Fruit fly (Drosophila melanogaster) whole organism, wandering third instar larva: ENCODE measurements around the gene CG34299.

Experiments used
- CG32264 ChIP-seq: fragments of 200-800 bp; sonication (Bioruptor generic); optimal IDR thresholded peaks from 2 replicates; lab custom pipeline; 2016; ENCODE audit warnings: missing biosample characterization, missing genetic modification characterization
- Hr78 ChIP-seq: fragments of >200 bp; optimal IDR thresholded peaks from 2 replicates; lab custom pipeline; 2017; ENCODE audit warnings: missing biosample characterization, missing genetic modification characterization
- Hr83 ChIP-seq: fragments of 200-300 bp; sonication (Bioruptor generic); optimal IDR thresholded peaks from 2 replicates; lab custom pipeline; 2016; ENCODE audit warnings: missing biosample characterization, mild to moderate bottlenecking, missing genetic modification characterization, moderate library complexity; ENCODE audit not compliant: poor library complexity, severe bottlenecking
- Mio ChIP-seq: sonication (Bioruptor generic); optimal IDR thresholded peaks from 2 replicates; lab custom pipeline; 2016; ENCODE audit warnings: missing biosample characterization, missing genetic modification characterization
- Rel ChIP-seq, 2 experiments: fragments of 200-800 bp; sonication (Bioruptor generic) in 1 of 2; optimal IDR thresholded peaks; 2 replicates in 1 of 2; 3 replicates in 1 of 2; lab custom pipeline; 2016 to 2019; ENCODE audit warnings: mild to moderate bottlenecking in 2 of 2, missing biosample characterization in 2 of 2, missing genetic modification characterization in 2 of 2, moderate library complexity in 1 of 2
- foxo ChIP-seq, 2 experiments: fragments of 200-800 bp; sonication (Bioruptor generic); optimal IDR thresholded peaks; 2 replicates in 1 of 2; 3 replicates in 1 of 2; lab custom pipeline; 2016 to 2017; ENCODE audit warnings: missing biosample characterization in 2 of 2, missing genetic modification characterization in 2 of 2
- h ChIP-seq: fragments of 200-800 bp; sonication (Bioruptor generic); optimal IDR thresholded peaks from 3 replicates; lab custom pipeline; 2016; ENCODE audit warnings: missing biosample characterization, mild to moderate bottlenecking, missing genetic modification characterization
- pan ChIP-seq: fragments of >200 bp; optimal IDR thresholded peaks from 2 replicates; lab custom pipeline; 2017
- psq ChIP-seq: fragments of 200-800 bp; sonication (Bioruptor generic); optimal IDR thresholded peaks from 3 replicates; lab custom pipeline; 2017; ENCODE audit warnings: missing biosample characterization, mild to moderate bottlenecking, missing genetic modification characterization, moderate library complexity
- woc ChIP-seq: sonication (Bioruptor generic); optimal IDR thresholded peaks from 2 replicates; lab custom pipeline; 2016; ENCODE audit warnings: missing biosample characterization, mild to moderate bottlenecking, missing genetic modification characterization

dm6 chr3R:30258298-30258990 is 9.1 kb downstream of the CG34299 start:
- TF ChIP-seq Hr83 (GFP tag; lab: Kevin White, UChicago) (no peak), CG32264 (peak; percentile 53), h (GFP tag; lab: Kevin White, UChicago) (peak; percentile 95), Hr78 (GFP tag; lab: Kevin White, UChicago) (no peak), Rel (GFP tag; optimal IDR thresholded peaks at IDR 0.05; lab: Kevin White, UChicago) (peak; percentile 47), Rel (tag; optimal IDR thresholded peaks at IDR 0.05; lab: Kevin White, UChicago) (no peak), psq (peak; percentile 29), pan (lab: Kevin White, UChicago) (no peak), woc (GFP tag; lab: Kevin White, UChicago) (peak; percentile 31), Mio (no peak), foxo (GFP tag; optimal IDR thresholded peaks at IDR 0.05; lab: Kevin White, UChicago) (peak; percentile 11 to 93)
